Fruit fly (Drosophila melanogaster) whole organism, pupa: ENCODE results near the gene CG13075.

Experiments
- CG10348 ChIP-seq: fragments of 200-800 bp; sonication (Bioruptor generic); IDR thresholded peaks from 2 replicates; pipeline ENCODE4 v1.3.6; 2022; ENCODE audit warnings: missing biosample characterization, missing genetic modification characterization
- CG12605 ChIP-seq: fragments of 200-800 bp; sonication (Bioruptor generic); IDR thresholded peaks from 2 replicates; pipeline ENCODE4 v1.3.6; 2022; ENCODE audit warnings: missing biosample characterization, missing genetic modification characterization
- CG13204 ChIP-seq: fragments of 200-800 bp; sonication (Bioruptor generic); optimal IDR thresholded peaks from 2 replicates; lab custom pipeline; 2018; ENCODE audit warnings: missing biosample characterization, mild to moderate bottlenecking, missing genetic modification characterization, moderate library complexity
- CG14655 ChIP-seq: fragments of 200-800 bp; sonication (Bioruptor generic); optimal IDR thresholded peaks from 3 replicates; lab custom pipeline; 2017; ENCODE audit warnings: mild to moderate bottlenecking, missing biosample characterization, missing genetic modification reagents, missing genetic modification characterization
- CG15710 ChIP-seq: fragments of 200-800 bp; sonication (Bioruptor generic); optimal IDR thresholded peaks from 2 replicates; lab custom pipeline; 2018; ENCODE audit warnings: missing biosample characterization, mild to moderate bottlenecking, missing genetic modification characterization, moderate library complexity
- CG34367 ChIP-seq: fragments of 200-800 bp; sonication (Bioruptor generic); optimal IDR thresholded peaks from 2 replicates; lab custom pipeline; 2018; ENCODE audit warnings: missing biosample characterization, mild to moderate bottlenecking, missing genetic modification characterization
- CG8301 ChIP-seq: fragments of 200-800 bp; sonication (Bioruptor generic); optimal IDR thresholded peaks from 2 replicates; lab custom pipeline; 2018; ENCODE audit warnings: missing biosample characterization, mild to moderate bottlenecking, missing genetic modification characterization
- CG9948 ChIP-seq: fragments of 200-800 bp; sonication (Bioruptor generic); optimal IDR thresholded peaks from 2 replicates; lab custom pipeline; 2018; ENCODE audit warnings: missing biosample characterization, mild to moderate bottlenecking, missing genetic modification characterization, moderate library complexity
- D1 ChIP-seq: fragments of 200-800 bp; sonication (Bioruptor generic); optimal IDR thresholded peaks from 2 replicates; lab custom pipeline; 2018; ENCODE audit warnings: missing biosample characterization, mild to moderate bottlenecking, missing genetic modification characterization, moderate library complexity
- Ets98B ChIP-seq: fragments of 200-800 bp; sonication (Bioruptor generic); IDR thresholded peaks from 2 replicates; pipeline ENCODE4 v1.3.6; 2022; ENCODE audit warnings: missing biosample characterization, missing genetic modification characterization
- Pif1B ChIP-seq: fragments of 200-800 bp; sonication (Bioruptor generic); optimal IDR thresholded peaks from 3 replicates; lab custom pipeline; 2016; ENCODE audit warnings: missing biosample characterization, missing genetic modification characterization
- fd96Ca ChIP-seq: fragments of 200-800 bp; sonication (Bioruptor generic); IDR thresholded peaks from 3 replicates; pipeline ENCODE4 v1.3.6; 2022; ENCODE audit warnings: missing biosample characterization, missing genetic modification characterization
- rn ChIP-seq: fragments of 200-800 bp; sonication (Bioruptor generic); IDR thresholded peaks from 2 replicates; pipeline ENCODE4 v1.3.6; 2022; ENCODE audit warnings: missing biosample characterization, missing genetic modification characterization

DNA sequence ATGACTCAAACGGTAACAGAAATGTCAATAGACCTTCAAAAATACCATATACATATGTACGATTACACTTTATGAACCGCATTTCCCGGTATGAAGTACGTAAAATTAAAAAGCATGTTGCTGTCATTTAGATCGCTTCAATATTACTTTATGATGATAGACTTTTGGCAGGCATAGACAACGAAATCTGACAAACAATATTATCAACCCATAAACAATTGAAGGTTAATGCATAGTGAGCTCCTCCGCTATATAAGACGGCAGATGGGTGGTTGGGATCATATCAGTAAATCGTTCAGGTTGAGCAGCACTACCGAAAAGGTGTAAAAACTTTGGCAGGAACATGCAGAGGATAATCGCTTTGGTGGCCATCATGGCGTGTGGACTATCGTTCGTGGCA, at the start of gene CG13075:
- no peak for TF ChIP-seq fd96Ca (GFP tag; lab: Robert Waterston, UW)
- TF ChIP-seq CG12605 (GFP tag; lab: Robert Waterston, UW), result no peak
- no peak for TF ChIP-seq CG34367 (tag; lab: Kevin White, UChicago)
- TF ChIP-seq CG8301 (tag; lab: Kevin White, UChicago), result no peak
- no peak for TF ChIP-seq CG10348 (GFP tag; lab: Robert Waterston, UW)
- TF ChIP-seq CG13204 (GFP tag; lab: Kevin White, UChicago), result no peak
- TF ChIP-seq rn (GFP tag; lab: Robert Waterston, UW), result no peak
- no peak for TF ChIP-seq CG14655 (GFP tag; lab: Kevin White, UChicago)
- TF ChIP-seq D1 (tag; lab: Kevin White, UChicago), result no peak
- TF ChIP-seq CG9948, result no peak
- no peak for TF ChIP-seq Pif1B (GFP tag; lab: Kevin White, UChicago)
- no peak for TF ChIP-seq Ets98B (GFP tag; lab: Robert Waterston, UW)
- no peak for TF ChIP-seq CG15710
